Worm (Caenorhabditis elegans): Measurements from ENCODE around the gene C31H2.3.

- no peak for TF ChIP-seq elt-1 (tag; optimal IDR thresholded peaks at IDR 0.05)
- TF ChIP-seq nhr-12 (tag; optimal IDR thresholded peaks at IDR 0.05), result no peak
- TF ChIP-seq R02D3.7 (tag; optimal IDR thresholded peaks at IDR 0.05), result no peak
Measured at ce11 chrX:5171085-5171484, 16.9 kb upstream of the C31H2.3 start, which contains the start of gene T03G11.10.

Data from whole organism, L2 larva.